Fruit fly (Drosophila melanogaster): ENCODE measurements around the gene CecA2.
A peak's percentile ranks its signal among the peaks of the same experiment; 100 is the strongest.

The CecA2 gene

dm6 chr3R:30189836-30190235 is 22.1 kb upstream of the CecA2 start (continued):
- TF ChIP-seq sc (optimal IDR thresholded peaks at IDR 0.05) (no peak), sc (GFP tag; optimal IDR thresholded peaks at IDR 0.05) (peak; percentile 21), Camta (GFP tag; optimal IDR thresholded peaks at IDR 0.05) (no peak), Abd-B (GFP tag; optimal IDR thresholded peaks at IDR 0.05) (peak; percentile 72), fd64A (GFP tag; optimal IDR thresholded peaks at IDR 0.05) (peak; percentile 68), nom (GFP tag; optimal IDR thresholded peaks at IDR 0.05) (peak; percentile 25), lilli (GFP tag; optimal IDR thresholded peaks at IDR 0.05) (peak; percentile 50), CG9876 (GFP tag; optimal IDR thresholded peaks at IDR 0.05) (no peak), lov (optimal IDR thresholded peaks at IDR 0.05) (no peak), lov (GFP tag; IDR thresholded peaks at IDR 0.05) (0 out of 3 replicates have a peak, but pooled peaks have one; percentile 36), Hsf (GFP tag; optimal IDR thresholded peaks at IDR 0.05) (peak; percentile 62), CG6254 (GFP tag; optimal IDR thresholded peaks at IDR 0.05) (peak; percentile 61), CG13123 (GFP tag; optimal IDR thresholded peaks at IDR 0.05) (peak; percentile 18), klu (GFP tag; IDR thresholded peaks at IDR 0.05) (peak; percentile 52), CG3407 (GFP tag; optimal IDR thresholded peaks at IDR 0.05) (peak; percentile 68), kni (GFP tag; optimal IDR thresholded peaks at IDR 0.05) (no peak), Deaf1 (tag; optimal IDR thresholded peaks at IDR 0.05) (peak; percentile 33), CG11504 (tag; optimal IDR thresholded peaks at IDR 0.05) (peak; percentile 86), hb (GFP tag; IDR thresholded peaks at IDR 0.05; ENCODE audit: partially characterized antibody) (no peak), CG13424 (tag; optimal IDR thresholded peaks at IDR 0.05) (peak; percentile 76), grau (tag; optimal IDR thresholded peaks at IDR 0.05) (peak; percentile 67), sqz (GFP tag; optimal IDR thresholded peaks at IDR 0.05) (peak; percentile 49), CG7271 (tag; optimal IDR thresholded peaks at IDR 0.05) (no peak), CG14050 (GFP tag; IDR thresholded peaks at IDR 0.05) (peak; percentile 64), nmo (GFP tag; optimal IDR thresholded peaks at IDR 0.05) (peak; percentile 80), seq (GFP tag; IDR thresholded peaks at IDR 0.05) (peak; percentile 49; the same call in 1 of the 2 replicates), wdn (GFP tag; IDR thresholded peaks at IDR 0.05) (peak; percentile 41; the same call in 1 of the 2 replicates), CG34422 (GFP tag; IDR thresholded peaks at IDR 0.05) (peak; percentile 82), PHDP (tag; optimal IDR thresholded peaks at IDR 0.05) (peak; percentile 68), tgo (GFP tag; IDR thresholded peaks at IDR 0.05) (peak; percentile 78), kah (GFP tag; optimal IDR thresholded peaks at IDR 0.05) (peak; percentile 40), CG1603 (tag; optimal IDR thresholded peaks at IDR 0.05) (peak; percentile 83), Nf-YA (GFP tag; IDR thresholded peaks at IDR 0.05) (peak; percentile 70), az2 (GFP tag; optimal IDR thresholded peaks at IDR 0.05) (peak; percentile 77), Mrtf (GFP tag; IDR thresholded peaks at IDR 0.05) (peak; percentile 84), Sry-δ (GFP tag; optimal IDR thresholded peaks at IDR 0.05) (no peak), repo (GFP tag; optimal IDR thresholded peaks at IDR 0.05) (peak; percentile 30), lab (GFP tag; optimal IDR thresholded peaks at IDR 0.05) (peak; percentile 85), CG8478 (optimal IDR thresholded peaks at IDR 0.05) (no peak), HLH3B (GFP tag; IDR thresholded peaks at IDR 0.05) (peak; percentile 83), H2.0 (GFP tag; IDR thresholded peaks at IDR 0.05) (peak; percentile 73), chm (GFP tag; IDR thresholded peaks at IDR 0.05) (peak; percentile 76), CG6689 (GFP tag; IDR thresholded peaks at IDR 0.05) (peak; percentile 80), CG14441 (GFP tag; IDR thresholded peaks at IDR 0.05) (peak; percentile 89), tx (GFP tag; optimal IDR thresholded peaks at IDR 0.05) (peak; percentile 4), oc (tag; optimal IDR thresholded peaks at IDR 0.05) (peak; percentile 71), HLHmδ (GFP tag; optimal IDR thresholded peaks at IDR 0.05) (no peak), Bgb (GFP tag; IDR thresholded peaks at IDR 0.05; ENCODE audit: partially characterized antibody) (no peak), Dref (GFP tag; IDR thresholded peaks at IDR 0.05) (no peak), gcm2 (GFP tag; optimal IDR thresholded peaks at IDR 0.05) (peak; percentile 10), nau (GFP tag; optimal IDR thresholded peaks at IDR 0.05) (peak; percentile 60), CG15073 (GFP tag; optimal IDR thresholded peaks at IDR 0.05) (no peak)

All from whole organism, embryonic.